Fruit fly (Drosophila melanogaster) whole organism, pupa: ENCODE results near the gene CG32206.
A peak's percentile ranks its signal among the peaks of the same experiment; 100 is the strongest.

Source experiments
- CG10348 ChIP-seq: fragments of 200-800 bp; sonication (Bioruptor generic); IDR thresholded peaks from 2 replicates; pipeline ENCODE4 v1.3.6; 2022; ENCODE audit warnings: missing biosample characterization, missing genetic modification characterization
- CG13204 ChIP-seq: fragments of 200-800 bp; sonication (Bioruptor generic); optimal IDR thresholded peaks from 2 replicates; lab custom pipeline; 2018; ENCODE audit warnings: missing biosample characterization, mild to moderate bottlenecking, missing genetic modification characterization, moderate library complexity
- CG14655 ChIP-seq: fragments of 200-800 bp; sonication (Bioruptor generic); optimal IDR thresholded peaks from 3 replicates; lab custom pipeline; 2017; ENCODE audit warnings: mild to moderate bottlenecking, missing biosample characterization, missing genetic modification reagents, missing genetic modification characterization
- CG17806 ChIP-seq: fragments of 200-800 bp; sonication (Bioruptor generic); optimal IDR thresholded peaks from 2 replicates; lab custom pipeline; 2018; ENCODE audit warnings: missing biosample characterization, mild to moderate bottlenecking, missing genetic modification characterization, moderate library complexity
- CG32121 ChIP-seq: fragments of 200-800 bp; sonication (Bioruptor generic); IDR thresholded peaks from 2 replicates; pipeline ENCODE4 v1.3.6; 2022; ENCODE audit warnings: missing biosample characterization, missing genetic modification characterization
- CG8301 ChIP-seq: fragments of 200-800 bp; sonication (Bioruptor generic); optimal IDR thresholded peaks from 2 replicates; lab custom pipeline; 2018; ENCODE audit warnings: missing biosample characterization, mild to moderate bottlenecking, missing genetic modification characterization
- CG9948 ChIP-seq: fragments of 200-800 bp; sonication (Bioruptor generic); optimal IDR thresholded peaks from 2 replicates; lab custom pipeline; 2018; ENCODE audit warnings: missing biosample characterization, mild to moderate bottlenecking, missing genetic modification characterization, moderate library complexity
- D1 ChIP-seq: fragments of 200-800 bp; sonication (Bioruptor generic); optimal IDR thresholded peaks from 2 replicates; lab custom pipeline; 2018; ENCODE audit warnings: missing biosample characterization, mild to moderate bottlenecking, missing genetic modification characterization, moderate library complexity
- EcR ChIP-seq: fragments of 200-800 bp; sonication (Bioruptor generic); optimal IDR thresholded peaks from 3 replicates; lab custom pipeline; 2019; ENCODE audit warnings: missing biosample characterization, missing genetic modification characterization, mild to moderate bottlenecking, moderate library complexity, missing genetic modification reagents
- Ets98B ChIP-seq: fragments of 200-800 bp; sonication (Bioruptor generic); IDR thresholded peaks from 2 replicates; pipeline ENCODE4 v1.3.6; 2022; ENCODE audit warnings: missing biosample characterization, missing genetic modification characterization
- Pif1A ChIP-seq: fragments of 200-800 bp; sonication (Bioruptor generic); optimal IDR thresholded peaks from 3 replicates; lab custom pipeline; 2016; ENCODE audit warnings: missing biosample characterization, missing genetic modification characterization
- rn ChIP-seq: fragments of 200-800 bp; sonication (Bioruptor generic); IDR thresholded peaks from 2 replicates; pipeline ENCODE4 v1.3.6; 2022; ENCODE audit warnings: missing biosample characterization, missing genetic modification characterization

- TF ChIP-seq CG14655 (GFP tag; lab: Kevin White, UChicago) (no peak), rn (GFP tag; lab: Robert Waterston, UW) (no peak), CG13204 (GFP tag; lab: Kevin White, UChicago) (no peak), Pif1A (peak; percentile 65), Ets98B (no peak), CG10348 (GFP tag; lab: Robert Waterston, UW) (no peak), EcR (no peak), CG17806 (tag; lab: Kevin White, UChicago) (no peak), CG8301 (tag; lab: Kevin White, UChicago) (no peak), D1 (tag; lab: Kevin White, UChicago) (no peak), CG9948 (no peak), CG32121 (no peak)
Measured at dm6 chr3L:19349530-19350161, 63.1 kb downstream of the CG32206 start.
